Fruit fly (Drosophila melanogaster) whole organism, embryonic: ENCODE results near the gene Arf4.

ENCODE experiments used
- Atf6 ChIP-seq: fragments of 200-800 bp; sonication (Bioruptor generic); IDR thresholded peaks from 2 replicates; pipeline ENCODE4 v1.3.6; 2022; ENCODE audit warnings: missing biosample characterization, missing genetic modification characterization
- CG10462 ChIP-seq: fragments of 200-800 bp; sonication (Bioruptor generic); optimal IDR thresholded peaks from 2 replicates; lab custom pipeline; 2016; ENCODE audit warnings: missing biosample characterization, missing genetic modification characterization
- CG11723 ChIP-seq: fragments of 200-800 bp; sonication (Bioruptor generic); optimal IDR thresholded peaks from 2 replicates; lab custom pipeline; 2017; ENCODE audit warnings: missing biosample characterization, mild to moderate bottlenecking, missing genetic modification characterization
- CG12942 ChIP-seq: fragments of 200-800 bp; sonication (Bioruptor generic); optimal IDR thresholded peaks from 3 replicates; lab custom pipeline; 2016; ENCODE audit warnings: missing biosample characterization, missing genetic modification characterization
- CG17802 ChIP-seq: fragments of 200-800 bp; sonication (Bioruptor generic); optimal IDR thresholded peaks from 2 replicates; lab custom pipeline; 2018; ENCODE audit warnings: missing biosample characterization, mild to moderate bottlenecking, missing genetic modification characterization, moderate library complexity
- CG18619 ChIP-seq: fragments of 200-800 bp; sonication (Bioruptor generic); optimal IDR thresholded peaks from 3 replicates; lab custom pipeline; 2017; ENCODE audit warnings: missing biosample characterization, mild to moderate bottlenecking, missing genetic modification characterization
- CG31224 ChIP-seq: fragments of 200-800 bp; sonication (Bioruptor generic); IDR thresholded peaks from 2 replicates; pipeline ENCODE4 v1.3.6; 2022; ENCODE audit warnings: missing biosample characterization, missing genetic modification characterization
- CG8290 ChIP-seq, 3 experiments: fragments of 200-800 bp; sonication (Bioruptor generic); optimal IDR thresholded peaks; 2 replicates each; lab custom pipeline; 2016 to 2019; ENCODE audit warnings: missing biosample characterization in 3 of 3, missing genetic modification characterization in 3 of 3, mild to moderate bottlenecking in 2 of 3, moderate library complexity in 1 of 3
- CHES-1-like ChIP-seq: fragments of 200-800 bp; sonication (Bioruptor generic); optimal IDR thresholded peaks from 2 replicates; lab custom pipeline; 2016; ENCODE audit warnings: missing biosample characterization, missing genetic modification characterization
- E2f2 ChIP-seq: fragments of 200-800 bp; sonication (Bioruptor generic); IDR thresholded peaks from 2 replicates; pipeline ENCODE4 v1.3.6; 2022; ENCODE audit warnings: missing biosample characterization, missing genetic modification characterization
- Hr78 ChIP-seq, 2 experiments: fragments of 200-800 bp in 1 of 2; fragments of >200 bp in 1 of 2; sonication (Bioruptor generic) in 1 of 2; optimal IDR thresholded peaks; 2 replicates each; lab custom pipeline; 2017 to 2019; ENCODE audit warnings: missing biosample characterization in 2 of 2, missing genetic modification characterization in 2 of 2, mild to moderate bottlenecking in 1 of 2, moderate library complexity in 1 of 2
- Lpt ChIP-seq: fragments of >200 bp; optimal IDR thresholded peaks from 2 replicates; lab custom pipeline; 2018; ENCODE audit warnings: missing biosample characterization, missing genetic modification characterization
- Optix ChIP-seq: fragments of 200-800 bp; sonication (Bioruptor generic); IDR thresholded peaks from 3 replicates; pipeline ENCODE4 v1.3.6; 2022; ENCODE audit warnings: missing biosample characterization, missing genetic modification characterization
- gt ChIP-seq: fragments of 200-800 bp; sonication (Bioruptor generic); IDR thresholded peaks from 2 replicates; pipeline ENCODE4 v1.3.6; 2022; ENCODE audit warnings: missing biosample characterization, missing genetic modification characterization
- her ChIP-seq: fragments of 200-800 bp; sonication (Bioruptor generic); optimal IDR thresholded peaks from 2 replicates; lab custom pipeline; 2016; ENCODE audit warnings: missing biosample characterization, missing genetic modification characterization
- lilli ChIP-seq: fragments of 200-800 bp; sonication (Bioruptor generic); optimal IDR thresholded peaks from 3 replicates; lab custom pipeline; 2016; ENCODE audit warnings: missing biosample characterization, missing genetic modification characterization
- repo ChIP-seq: fragments of 200-800 bp; sonication (Bioruptor generic); optimal IDR thresholded peaks from 2 replicates; lab custom pipeline; 2016; ENCODE audit warnings: missing biosample characterization, missing genetic modification characterization
- stwl ChIP-seq: fragments of 200-800 bp; sonication (Bioruptor generic); optimal IDR thresholded peaks from 3 replicates; lab custom pipeline; 2018; ENCODE audit warnings: missing biosample characterization, mild to moderate bottlenecking, missing genetic modification characterization, moderate library complexity
- wek ChIP-seq: fragments of 200-800 bp; sonication (Bioruptor generic); optimal IDR thresholded peaks from 3 replicates; lab custom pipeline; 2018; ENCODE audit warnings: missing biosample characterization, mild to moderate bottlenecking, missing genetic modification characterization, moderate library complexity

Gene Arf4

DNA sequence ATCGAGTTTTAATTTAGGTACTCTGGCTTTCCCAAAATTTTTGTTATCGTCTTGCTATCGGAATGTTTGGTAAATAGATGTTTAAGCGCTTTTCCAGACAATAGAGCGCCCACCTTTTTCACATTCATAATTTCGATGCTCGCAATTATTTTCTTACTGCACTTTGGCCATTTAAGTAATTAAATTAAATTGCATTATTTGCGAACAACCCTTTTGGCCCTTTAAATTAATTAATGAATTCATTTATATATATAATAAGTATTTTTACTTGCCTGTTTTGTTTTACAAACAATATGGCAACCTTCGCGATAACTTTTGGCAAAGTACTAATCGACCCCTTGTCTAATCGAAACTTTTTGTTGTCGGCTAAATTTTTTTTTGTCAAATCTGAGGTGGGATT is 32.3 kb downstream of the Arf4 start (continued):
- no peak for TF ChIP-seq CG18619 (GFP tag; lab: Kevin White, UChicago)
- peak; percentile 81 for TF ChIP-seq CG17802 (tag; lab: Kevin White, UChicago)
- no peak for TF ChIP-seq CG31224
- peak; percentile 52 for TF ChIP-seq CG8290 (GFP tag; optimal IDR thresholded peaks at IDR 0.05; lab: Kevin White, UChicago)
- TF ChIP-seq CG8290 (tag; optimal IDR thresholded peaks at IDR 0.05; lab: Kevin White, UChicago): no peak
- TF ChIP-seq E2f2 (GFP tag; lab: Robert Waterston, UW): peak; percentile 41; the same call in 1 of the 2 replicates
- TF ChIP-seq CG11723 (GFP tag; lab: Kevin White, UChicago): peak; percentile 47
- TF ChIP-seq, all 482 proteins: peak for 16

DNA sequence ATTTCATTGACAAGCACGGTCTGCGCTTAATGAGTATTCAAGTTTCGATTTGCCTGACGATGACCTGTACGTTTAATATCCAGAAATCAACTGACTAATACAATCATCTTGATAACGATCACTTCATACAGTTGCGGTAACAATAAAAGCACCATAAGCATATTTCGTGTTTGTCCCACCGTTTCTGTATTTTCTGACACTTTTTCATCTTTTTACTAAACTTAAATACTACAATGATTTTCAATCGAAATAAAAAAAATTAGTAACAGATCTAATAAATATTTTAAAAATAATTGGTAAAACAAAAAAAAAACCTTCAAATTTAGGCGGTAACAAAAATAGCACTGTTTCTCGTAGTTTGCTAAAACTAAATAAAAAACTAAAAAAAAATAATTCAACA is 38.1 kb downstream of the Arf4 start, which contains the start of gene CG32017:
TSS of gene CG32017 (minus strand) at position 101 of the 400 bp plus-strand sequence.
- TF ChIP-seq Lpt (GFP tag; lab: Kevin White, UChicago): no peak
- no peak for TF ChIP-seq repo (GFP tag; lab: Kevin White, UChicago)
- TF ChIP-seq Atf6 (GFP tag; lab: Robert Waterston, UW): no peak
- TF ChIP-seq CG12942 (GFP tag; lab: Kevin White, UChicago): no peak
- no peak for TF ChIP-seq lilli
- no peak for TF ChIP-seq gt
- no peak for TF ChIP-seq wek (GFP tag; lab: Kevin White, UChicago)
- TF ChIP-seq Hr78 (GFP tag; optimal IDR thresholded peaks at IDR 0.05; lab: Kevin White, UChicago): no peak
- no peak for TF ChIP-seq CHES-1-like (GFP tag; lab: Kevin White, UChicago)
- no peak for TF ChIP-seq her (GFP tag; lab: Kevin White, UChicago)
- TF ChIP-seq Optix (GFP tag; lab: Robert Waterston, UW): no peak
- no peak for TF ChIP-seq stwl
- TF ChIP-seq CG10462: no peak
- no peak for TF ChIP-seq CG18619 (GFP tag; lab: Kevin White, UChicago)
- TF ChIP-seq, all 482 proteins: peak for 0
